Worm (Caenorhabditis elegans): ENCODE results near the gene abcf-1.
A peak's percentile ranks its signal among the peaks of the same experiment; 100 is the strongest.

Gene abcf-1

DNA sequence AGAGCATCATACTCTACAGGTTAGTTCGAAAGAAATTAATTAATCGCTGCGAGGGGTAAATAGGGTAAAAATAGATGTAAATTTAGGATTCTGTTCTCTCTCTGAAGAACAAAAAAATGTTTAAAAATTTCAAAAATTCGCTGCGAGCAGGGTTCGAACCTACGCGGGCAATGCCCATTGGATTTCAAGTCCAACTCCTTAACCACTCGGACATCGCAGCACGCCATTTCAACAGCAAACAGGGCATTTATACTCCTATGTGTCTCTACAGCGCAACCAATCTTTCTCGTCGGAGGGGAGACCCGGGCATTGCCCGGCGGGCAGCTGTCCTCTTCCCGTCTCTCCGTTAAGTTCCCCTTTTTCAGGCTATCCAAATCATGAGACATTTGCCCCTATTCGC lies 17.1 kb upstream of the abcf-1 start:
- TF ChIP-seq rec-8 (tag; optimal IDR thresholded peaks at IDR 0.05), result peak; percentile 75 to 84
- peak; percentile 71 for TF ChIP-seq T07F8.4 (tag; optimal IDR thresholded peaks at IDR 0.05)
- TF ChIP-seq nhr-90 (tag; optimal IDR thresholded peaks at IDR 0.05), result peak; percentile 75
- peak; percentile 33; the same call in 1 of the 2 replicates for TF ChIP-seq Y95B8A.8 (GFP tag; IDR thresholded peaks at IDR 0.05)
- no peak; the same call in 1 of the 2 replicates for TF ChIP-seq F33H1.4 (GFP tag; IDR thresholded peaks at IDR 0.05)
- TF ChIP-seq ZK185.1 (tag; optimal IDR thresholded peaks at IDR 0.05; ENCODE audit: poor library complexity, severe bottlenecking), result peak; percentile 69
- peak; percentile 4 for TF ChIP-seq hlh-12 (tag; optimal IDR thresholded peaks at IDR 0.05)
- no peak for TF ChIP-seq F49E8.2 (tag; optimal IDR thresholded peaks at IDR 0.05; ENCODE audit: insufficient read depth)
- peak; percentile 76 for TF ChIP-seq him-1 (tag; optimal IDR thresholded peaks at IDR 0.05)
- TF ChIP-seq F37B4.10 (GFP tag; IDR thresholded peaks at IDR 0.05), result 0 out of 2 replicates have a peak, but pooled peaks have one; percentile 45
- 0 out of 2 replicates have a peak, but pooled peaks have one; percentile 45 for TF ChIP-seq sea-2 (GFP tag; IDR thresholded peaks at IDR 0.05)
- 0 out of 2 replicates have a peak, but pooled peaks have one; percentile 45 for TF ChIP-seq egrh-3 (GFP tag; IDR thresholded peaks at IDR 0.05)
- peak; percentile 13 for TF ChIP-seq gei-17 (GFP tag; optimal IDR thresholded peaks at IDR 0.05)
- TF ChIP-seq mes-4 (tag; optimal IDR thresholded peaks at IDR 0.05), result peak; percentile 35
- no peak for TF ChIP-seq Y53G8AR.9 (GFP tag; conservative IDR thresholded peaks at IDR 0.05)
- no peak for TF ChIP-seq nhr-80 (tag; optimal IDR thresholded peaks at IDR 0.05)
- TF ChIP-seq nhr-27 (tag; optimal IDR thresholded peaks at IDR 0.05), result peak; percentile 17
- TF ChIP-seq C17E4.6 (GFP tag; IDR thresholded peaks at IDR 0.05), result 0 out of 2 replicates have a peak, but pooled peaks have one; percentile 21
- TF ChIP-seq lsl-1 (GFP tag; optimal IDR thresholded peaks at IDR 0.05), result peak; percentile 37
- TF ChIP-seq attf-5 (GFP tag; optimal IDR thresholded peaks at IDR 0.05), result peak; percentile 81
- peak; percentile 15 for TF ChIP-seq repo-1 (tag; optimal IDR thresholded peaks at IDR 0.05)
- peak; percentile 59 for TF ChIP-seq T26A5.8 (tag; optimal IDR thresholded peaks at IDR 0.05)
- TF ChIP-seq hrde-1 (tag; optimal IDR thresholded peaks at IDR 0.05; ENCODE audit: borderline replicate concordance), result no peak
- peak; percentile 81 for TF ChIP-seq pbrm-1 (GFP tag; IDR thresholded peaks at IDR 0.05)
- no peak for TF ChIP-seq ztf-3 (GFP tag; optimal IDR thresholded peaks at IDR 0.05)
- TF ChIP-seq C06A6.2 (GFP tag; conservative IDR thresholded peaks at IDR 0.05), result no peak
- TF ChIP-seq ekl-4 (GFP tag; IDR thresholded peaks at IDR 0.05), result peak; percentile 68; the same call in 1 of the 2 replicates
- peak; percentile 8 to 22 for TF ChIP-seq let-607 (tag; optimal IDR thresholded peaks at IDR 0.05)
- peak; percentile 44 for TF ChIP-seq K12H6.12 (tag; optimal IDR thresholded peaks at IDR 0.05)
- TF ChIP-seq F52B5.7 (tag; optimal IDR thresholded peaks at IDR 0.05), result peak; percentile 66
- TF ChIP-seq cebp-2 (GFP tag; IDR thresholded peaks at IDR 0.05), result peak; percentile 80; the same call in 1 of the 2 replicates
- peak; percentile 76 for TF ChIP-seq hmg-1.2 (GFP tag; IDR thresholded peaks at IDR 0.05)
- TF ChIP-seq mcd-1 (GFP tag; IDR thresholded peaks at IDR 0.05), result peak; percentile 72
- peak; percentile 53; the same call in 1 of the 2 replicates for TF ChIP-seq hmg-20 (GFP tag; IDR thresholded peaks at IDR 0.05)
- peak; percentile 69 for TF ChIP-seq snpc-1.3 (tag; optimal IDR thresholded peaks at IDR 0.05; ENCODE audit: insufficient read depth)
- TF ChIP-seq K11D2.4 (GFP tag; IDR thresholded peaks at IDR 0.05), result no peak
- 0 out of 2 replicates have a peak, but pooled peaks have one; percentile 61 for TF ChIP-seq nhr-120 (GFP tag; IDR thresholded peaks at IDR 0.05)
- no peak for TF ChIP-seq bed-2 (GFP tag; IDR thresholded peaks at IDR 0.05)
- TF ChIP-seq egl-44 (GFP tag; IDR thresholded peaks at IDR 0.05), result no peak; the same call in 1 of the 2 replicates
- peak; percentile 74 for TF ChIP-seq ets-4 (GFP tag; optimal IDR thresholded peaks at IDR 0.05)
- TF ChIP-seq ztf-18 (tag; optimal IDR thresholded peaks at IDR 0.05), result peak; percentile 79
- no peak for TF ChIP-seq lir-1 (GFP tag; conservative IDR thresholded peaks at IDR 0.05)
- peak; percentile 44 for TF ChIP-seq snpc-4 (GFP tag; optimal IDR thresholded peaks at IDR 0.05)
- TF ChIP-seq snpc-4 (tag; optimal IDR thresholded peaks at IDR 0.05), result peak in 1 of 4 experiments; percentile 68
- TF ChIP-seq dpl-1 (GFP tag; optimal IDR thresholded peaks at IDR 0.05), result no peak
- TF ChIP-seq rpc-1 (optimal IDR thresholded peaks at IDR 0.05), result peak; percentile 87
- peak; percentile 89 for TF ChIP-seq rpc-1 (tag; optimal IDR thresholded peaks at IDR 0.05)
